Fruit fly (Drosophila melanogaster): ENCODE results near the gene Rfk.

The Rfk gene

dm6 chr3R:7911482-7911881, 1.6 kb downstream of the Rfk start, which contains the start of gene Prat (continued):
- peak; percentile 25 for TF ChIP-seq CG10267 (tag; optimal IDR thresholded peaks at IDR 0.05)
- TF ChIP-seq CG3847 (GFP tag; IDR thresholded peaks at IDR 0.05) = no peak
- TF ChIP-seq CG17612 (GFP tag; IDR thresholded peaks at IDR 0.05) = no peak
- TF ChIP-seq ems (GFP tag; optimal IDR thresholded peaks at IDR 0.05) = no peak
- no peak for TF ChIP-seq sob (GFP tag; IDR thresholded peaks at IDR 0.05)
- peak; percentile 9 for TF ChIP-seq CG14710 (tag; optimal IDR thresholded peaks at IDR 0.05)
- no peak for TF ChIP-seq twi (tag; optimal IDR thresholded peaks at IDR 0.05)
- TF ChIP-seq CG13287 (GFP tag; IDR thresholded peaks at IDR 0.05; ENCODE audit: partially characterized antibody) = peak; percentile 80
- no peak for TF ChIP-seq CG32767 (GFP tag; IDR thresholded peaks at IDR 0.05)
- no peak for TF ChIP-seq Spps (tag; optimal IDR thresholded peaks at IDR 0.05)
- TF ChIP-seq Atf-2 (GFP tag; optimal IDR thresholded peaks at IDR 0.05) = no peak
- TF ChIP-seq CG15601 (tag; optimal IDR thresholded peaks at IDR 0.05) = no peak
- no peak for TF ChIP-seq CG11560 (tag; IDR thresholded peaks at IDR 0.05)
- no peak for TF ChIP-seq Mes4 (GFP tag; optimal IDR thresholded peaks at IDR 0.05)
- no peak for TF ChIP-seq zen (tag; optimal IDR thresholded peaks at IDR 0.05)
- peak; percentile 9 for TF ChIP-seq Myb (GFP tag; optimal IDR thresholded peaks at IDR 0.05)
- no peak for TF ChIP-seq CG8478 (optimal IDR thresholded peaks at IDR 0.05)
- TF ChIP-seq CG8089 (GFP tag; optimal IDR thresholded peaks at IDR 0.05) = no peak
- TF ChIP-seq CG15269 (tag; optimal IDR thresholded peaks at IDR 0.05) = no peak
- TF ChIP-seq tio (GFP tag; optimal IDR thresholded peaks at IDR 0.05) = no peak
- TF ChIP-seq slp2 (GFP tag; optimal IDR thresholded peaks at IDR 0.05) = no peak
- TF ChIP-seq Abd-B (GFP tag; optimal IDR thresholded peaks at IDR 0.05) = no peak
- no peak for TF ChIP-seq tgo (GFP tag; IDR thresholded peaks at IDR 0.05)
- no peak for TF ChIP-seq klu (GFP tag; IDR thresholded peaks at IDR 0.05)
- TF ChIP-seq Ssrp (tag; optimal IDR thresholded peaks at IDR 0.05) = no peak
- TF ChIP-seq B-H2 (GFP tag; optimal IDR thresholded peaks at IDR 0.05) = no peak
- no peak for TF ChIP-seq pum (GFP tag; optimal IDR thresholded peaks at IDR 0.05)
- no peak for TF ChIP-seq Usf (GFP tag; optimal IDR thresholded peaks at IDR 0.05)
- TF ChIP-seq knrl (GFP tag; IDR thresholded peaks at IDR 0.05; ENCODE audit: partially characterized antibody) = peak; percentile 71
- no peak for TF ChIP-seq CG13775 (GFP tag; optimal IDR thresholded peaks at IDR 0.05)
- no peak for TF ChIP-seq HLH54F (GFP tag; optimal IDR thresholded peaks at IDR 0.05)
- no peak for TF ChIP-seq CG6683 (GFP tag; optimal IDR thresholded peaks at IDR 0.05)
- no peak for TF ChIP-seq Gug (GFP tag; IDR thresholded peaks at IDR 0.05)
- TF ChIP-seq HLH3B (GFP tag; IDR thresholded peaks at IDR 0.05) = no peak
- no peak for TF ChIP-seq Dbx (GFP tag; IDR thresholded peaks at IDR 0.05)
- TF ChIP-seq MBD-R2 (GFP tag; IDR thresholded peaks at IDR 0.05) = peak; percentile 72
- peak; percentile 76 for TF ChIP-seq CG6791 (GFP tag; IDR thresholded peaks at IDR 0.05; ENCODE audit: partially characterized antibody)
- no peak for TF ChIP-seq Nf-YB (GFP tag; optimal IDR thresholded peaks at IDR 0.05)
- no peak for TF ChIP-seq salm (tag; optimal IDR thresholded peaks at IDR 0.05)
- TF ChIP-seq pfk (GFP tag; optimal IDR thresholded peaks at IDR 0.05) = no peak
- no peak for TF ChIP-seq CG9727 (GFP tag; optimal IDR thresholded peaks at IDR 0.05)
- no peak for TF ChIP-seq tll (GFP tag; optimal IDR thresholded peaks at IDR 0.05)
- no peak for TF ChIP-seq da (GFP tag; optimal IDR thresholded peaks at IDR 0.05)
- TF ChIP-seq Dip3 (GFP tag; optimal IDR thresholded peaks at IDR 0.05) = no peak
- TF ChIP-seq bab2 (GFP tag; optimal IDR thresholded peaks at IDR 0.05) = no peak
- TF ChIP-seq CG13424 (tag; optimal IDR thresholded peaks at IDR 0.05) = no peak
- TF ChIP-seq dan (GFP tag; IDR thresholded peaks at IDR 0.05) = no peak
- TF ChIP-seq Sox100B (GFP tag; optimal IDR thresholded peaks at IDR 0.05) = no peak
- no peak for TF ChIP-seq wor (GFP tag; IDR thresholded peaks at IDR 0.05)
- TF ChIP-seq CG10654 (GFP tag; optimal IDR thresholded peaks at IDR 0.05) = no peak
- TF ChIP-seq CG4328 (GFP tag; optimal IDR thresholded peaks at IDR 0.05) = no peak
- peak; percentile 11 for TF ChIP-seq sug (tag; optimal IDR thresholded peaks at IDR 0.05)
- no peak for TF ChIP-seq dysf (GFP tag; IDR thresholded peaks at IDR 0.05)
